Fruit fly (Drosophila melanogaster) whole organism, embryonic: ENCODE measurements around the gene Spps.

Experiments used
- Bgb ChIP-seq: fragments of 200-800 bp; sonication (Bioruptor generic); IDR thresholded peaks from 2 replicates; pipeline ENCODE4 v1.3.6; 2022; ENCODE audit warnings: missing biosample characterization, missing genetic modification characterization; ENCODE audit not compliant: partially characterized antibody
- C15 ChIP-seq: fragments of 200-800 bp; sonication (Bioruptor generic); IDR thresholded peaks from 3 replicates; pipeline ENCODE4 v1.3.6; 2022; ENCODE audit warnings: missing biosample characterization, missing genetic modification characterization
- CG11093 ChIP-seq: fragments of 200-800 bp; sonication (Bioruptor generic); IDR thresholded peaks from 3 replicates; pipeline ENCODE4 v1.3.6; 2022; ENCODE audit warnings: missing biosample characterization, missing genetic modification characterization
- CG12236 ChIP-seq: fragments of 200-800 bp; sonication (Bioruptor generic); optimal IDR thresholded peaks from 2 replicates; lab custom pipeline; 2016; ENCODE audit warnings: missing biosample characterization, missing genetic modification characterization
- CG12942 ChIP-seq: fragments of 200-800 bp; sonication (Bioruptor generic); optimal IDR thresholded peaks from 3 replicates; lab custom pipeline; 2016; ENCODE audit warnings: missing biosample characterization, missing genetic modification characterization
- CG13624 ChIP-seq: fragments of 200-800 bp; sonication (Bioruptor generic); optimal IDR thresholded peaks from 2 replicates; lab custom pipeline; 2016; ENCODE audit warnings: missing biosample characterization, missing genetic modification characterization
- CG14441 ChIP-seq: fragments of 200-800 bp; sonication (Bioruptor generic); IDR thresholded peaks from 2 replicates; pipeline ENCODE4 v1.3.6; 2022; ENCODE audit warnings: missing biosample characterization, missing genetic modification characterization
- CG15269 ChIP-seq: fragments of 200-800 bp; sonication (Bioruptor generic); optimal IDR thresholded peaks from 2 replicates; lab custom pipeline; 2018; ENCODE audit warnings: missing biosample characterization, mild to moderate bottlenecking, missing genetic modification characterization, moderate library complexity
- CG18764 ChIP-seq: fragments of 200-800 bp; sonication (Bioruptor generic); optimal IDR thresholded peaks from 3 replicates; lab custom pipeline; 2016; ENCODE audit warnings: missing biosample characterization, missing genetic modification characterization
- CG30431 ChIP-seq: fragments of 200-800 bp; sonication (Bioruptor generic); optimal IDR thresholded peaks from 2 replicates; lab custom pipeline; 2017; ENCODE audit warnings: missing biosample characterization, missing genetic modification characterization
- CG31441 ChIP-seq: fragments of 200-800 bp; sonication (Bioruptor generic); IDR thresholded peaks from 2 replicates; pipeline ENCODE4 v1.3.6; 2022; ENCODE audit warnings: missing biosample characterization, missing genetic modification characterization
- CG3281 ChIP-seq: fragments of 200-800 bp; sonication (Bioruptor generic); optimal IDR thresholded peaks from 3 replicates; lab custom pipeline; 2017; ENCODE audit warnings: missing biosample characterization, mild to moderate bottlenecking, missing genetic modification characterization
- CG33557 ChIP-seq: fragments of 200-800 bp; sonication (Bioruptor generic); optimal IDR thresholded peaks from 2 replicates; lab custom pipeline; 2019; ENCODE audit warnings: missing biosample characterization, mild to moderate bottlenecking, missing genetic modification characterization, moderate library complexity
- CG3838 ChIP-seq: fragments of 200-800 bp; sonication (Bioruptor generic); optimal IDR thresholded peaks from 3 replicates; lab custom pipeline; 2016; ENCODE audit warnings: missing biosample characterization, missing genetic modification characterization
- CG5953 ChIP-seq: fragments of 200-800 bp; sonication (Bioruptor generic); IDR thresholded peaks from 2 replicates; pipeline ENCODE4 v1.3.6; 2022; ENCODE audit warnings: missing biosample characterization, missing genetic modification characterization
- CG6813 ChIP-seq: fragments of 200-800 bp; sonication (Bioruptor generic); optimal IDR thresholded peaks from 2 replicates; lab custom pipeline; 2017; ENCODE audit warnings: missing biosample characterization, missing genetic modification characterization, mild to moderate bottlenecking, moderate library complexity, missing genetic modification reagents
- CG7372 ChIP-seq: fragments of 200-800 bp; sonication (Bioruptor generic); IDR thresholded peaks from 2 replicates; pipeline ENCODE4 v1.3.6; 2022; ENCODE audit warnings: missing biosample characterization, missing genetic modification characterization
- CG8089 ChIP-seq: fragments of 200-800 bp; sonication (Bioruptor generic); optimal IDR thresholded peaks from 3 replicates; lab custom pipeline; 2016; ENCODE audit warnings: missing biosample characterization, missing genetic modification characterization
- CG8281 ChIP-seq: fragments of 200-800 bp; sonication (Bioruptor generic); optimal IDR thresholded peaks from 2 replicates; lab custom pipeline; 2018; ENCODE audit warnings: missing biosample characterization, mild to moderate bottlenecking, missing genetic modification characterization, moderate library complexity
- CG8290 ChIP-seq, 3 experiments: fragments of 200-800 bp; sonication (Bioruptor generic); optimal IDR thresholded peaks; 2 replicates each; lab custom pipeline; 2016 to 2019; ENCODE audit warnings: missing biosample characterization in 3 of 3, missing genetic modification characterization in 3 of 3, mild to moderate bottlenecking in 2 of 3, moderate library complexity in 1 of 3
- CG9817 ChIP-seq: fragments of 200-800 bp; sonication (Bioruptor generic); optimal IDR thresholded peaks from 2 replicates; lab custom pipeline; 2018; ENCODE audit warnings: missing biosample characterization, mild to moderate bottlenecking, missing genetic modification characterization, moderate library complexity
- Dll ChIP-seq: fragments of 200-800 bp; sonication (Bioruptor generic); IDR thresholded peaks from 4 replicates; pipeline ENCODE4 v1.3.6; 2022; ENCODE audit warnings: missing biosample characterization, missing genetic modification characterization; ENCODE audit not compliant: partially characterized antibody
- Elba2 ChIP-seq: fragments of 200-800 bp; sonication (Bioruptor generic); optimal IDR thresholded peaks from 3 replicates; lab custom pipeline; 2016; ENCODE audit warnings: missing biosample characterization, missing genetic modification characterization
- Ets97D ChIP-seq: fragments of 200-800 bp; sonication (Bioruptor generic); optimal IDR thresholded peaks from 3 replicates; lab custom pipeline; 2016; ENCODE audit warnings: missing biosample characterization, missing genetic modification characterization
- Hmx ChIP-seq: fragments of 200-800 bp; sonication (Bioruptor generic); optimal IDR thresholded peaks from 2 replicates; lab custom pipeline; 2016; ENCODE audit warnings: missing biosample characterization, missing genetic modification characterization
- Hsf ChIP-seq: fragments of 200-800 bp; sonication (Bioruptor generic); optimal IDR thresholded peaks from 3 replicates; lab custom pipeline; 2016; ENCODE audit warnings: missing biosample characterization, missing genetic modification characterization
- Lpt ChIP-seq: fragments of >200 bp; optimal IDR thresholded peaks from 2 replicates; lab custom pipeline; 2018; ENCODE audit warnings: missing biosample characterization, missing genetic modification characterization
- Nf-YA ChIP-seq: fragments of 200-800 bp; sonication (Bioruptor generic); IDR thresholded peaks from 2 replicates; pipeline ENCODE4 v1.3.6; 2022; ENCODE audit warnings: missing biosample characterization, missing genetic modification characterization
- Nf-YB ChIP-seq: fragments of 200-800 bp; sonication (Bioruptor generic); optimal IDR thresholded peaks from 3 replicates; lab custom pipeline; 2019; ENCODE audit warnings: missing biosample characterization, mild to moderate bottlenecking, missing genetic modification characterization, moderate library complexity
- Spps ChIP-seq: fragments of 200-800 bp; sonication (Bioruptor generic); optimal IDR thresholded peaks from 2 replicates; lab custom pipeline; 2018; ENCODE audit warnings: missing biosample characterization, mild to moderate bottlenecking, missing genetic modification characterization
- Xrp1 ChIP-seq: fragments of 200-800 bp; sonication (Bioruptor generic); IDR thresholded peaks from 2 replicates; pipeline ENCODE4 v1.3.6; 2022; ENCODE audit warnings: missing biosample characterization, missing genetic modification characterization
- al ChIP-seq: fragments of 200-800 bp; sonication (Bioruptor generic); IDR thresholded peaks from 2 replicates; pipeline ENCODE4 v1.3.6; 2022; ENCODE audit warnings: missing biosample characterization, missing genetic modification characterization
- az2 ChIP-seq: fragments of 200-800 bp; sonication (Bioruptor generic); optimal IDR thresholded peaks from 3 replicates; lab custom pipeline; 2016; ENCODE audit warnings: missing biosample characterization, missing genetic modification characterization
- ems ChIP-seq: fragments of 200-800 bp; sonication (Bioruptor generic); optimal IDR thresholded peaks from 3 replicates; lab custom pipeline; 2016; ENCODE audit warnings: missing biosample characterization, missing genetic modification characterization
- fu2 ChIP-seq: fragments of 200-800 bp; sonication (Bioruptor generic); optimal IDR thresholded peaks from 2 replicates; lab custom pipeline; 2016; ENCODE audit warnings: missing biosample characterization, missing genetic modification characterization
- gem ChIP-seq: fragments of 200-800 bp; sonication (Bioruptor generic); optimal IDR thresholded peaks from 2 replicates; lab custom pipeline; 2019; ENCODE audit warnings: missing biosample characterization, mild to moderate bottlenecking, missing genetic modification characterization, moderate library complexity
- grn ChIP-seq: fragments of 200-800 bp; sonication (Bioruptor generic); optimal IDR thresholded peaks from 3 replicates; lab custom pipeline; 2017; ENCODE audit warnings: missing biosample characterization, missing genetic modification characterization
- hb ChIP-seq: fragments of 200-800 bp; sonication (Bioruptor generic); IDR thresholded peaks from 3 replicates; pipeline ENCODE4 v1.3.6; 2022; ENCODE audit warnings: missing biosample characterization, missing genetic modification characterization; ENCODE audit not compliant: partially characterized antibody
- hbn ChIP-seq: fragments of 200-800 bp; sonication (Bioruptor generic); IDR thresholded peaks from 2 replicates; pipeline ENCODE4 v1.3.6; 2022; ENCODE audit warnings: missing biosample characterization, missing genetic modification characterization; ENCODE audit not compliant: partially characterized antibody
- hkb ChIP-seq, 2 experiments: fragments of 200-800 bp in 1 of 2; fragments of >200 bp in 1 of 2; sonication (Bioruptor generic) in 1 of 2; IDR thresholded peaks in 1 of 2; optimal IDR thresholded peaks in 1 of 2; 2 replicates each; pipeline versions ENCODE4 v1.3.6 to Lab custom; 2017 to 2022; ENCODE audit warnings: missing biosample characterization in 1 of 2, missing genetic modification characterization in 1 of 2
- hth ChIP-seq: fragments of >200 bp; optimal IDR thresholded peaks from 2 replicates; lab custom pipeline; 2017; ENCODE audit warnings: inconsistent platforms
- jumu ChIP-seq: fragments of 200-800 bp; sonication (Bioruptor generic); optimal IDR thresholded peaks from 3 replicates; lab custom pipeline; 2016; ENCODE audit warnings: missing biosample characterization, missing genetic modification characterization
- nom ChIP-seq: fragments of 200-800 bp; sonication (Bioruptor generic); optimal IDR thresholded peaks from 2 replicates; lab custom pipeline; 2017; ENCODE audit warnings: missing biosample characterization, missing genetic modification characterization, mild to moderate bottlenecking, moderate library complexity, missing genetic modification reagents
- peb ChIP-seq: fragments of 200-800 bp; sonication (Bioruptor generic); IDR thresholded peaks from 2 replicates; pipeline ENCODE4 v1.3.6; 2022; ENCODE audit warnings: missing biosample characterization, missing genetic modification characterization
- stwl ChIP-seq: fragments of 200-800 bp; sonication (Bioruptor generic); optimal IDR thresholded peaks from 3 replicates; lab custom pipeline; 2018; ENCODE audit warnings: missing biosample characterization, mild to moderate bottlenecking, missing genetic modification characterization, moderate library complexity
- trh ChIP-seq: fragments of 200-800 bp; sonication (Bioruptor generic); optimal IDR thresholded peaks from 2 replicates; lab custom pipeline; 2016; ENCODE audit warnings: missing biosample characterization, missing genetic modification characterization
- twi ChIP-seq: fragments of 200-800 bp; optimal IDR thresholded peaks from 2 replicates; lab custom pipeline; 2019; ENCODE audit warnings: missing biosample characterization, mild to moderate bottlenecking, missing genetic modification characterization, moderate library complexity
- wek ChIP-seq: fragments of 200-800 bp; sonication (Bioruptor generic); optimal IDR thresholded peaks from 3 replicates; lab custom pipeline; 2018; ENCODE audit warnings: missing biosample characterization, mild to moderate bottlenecking, missing genetic modification characterization, moderate library complexity
- wor ChIP-seq: fragments of 200-800 bp; sonication (Bioruptor generic); IDR thresholded peaks from 2 replicates; pipeline ENCODE4 v1.3.6; 2022; ENCODE audit warnings: missing biosample characterization, missing genetic modification characterization

Gene Spps

DNA sequence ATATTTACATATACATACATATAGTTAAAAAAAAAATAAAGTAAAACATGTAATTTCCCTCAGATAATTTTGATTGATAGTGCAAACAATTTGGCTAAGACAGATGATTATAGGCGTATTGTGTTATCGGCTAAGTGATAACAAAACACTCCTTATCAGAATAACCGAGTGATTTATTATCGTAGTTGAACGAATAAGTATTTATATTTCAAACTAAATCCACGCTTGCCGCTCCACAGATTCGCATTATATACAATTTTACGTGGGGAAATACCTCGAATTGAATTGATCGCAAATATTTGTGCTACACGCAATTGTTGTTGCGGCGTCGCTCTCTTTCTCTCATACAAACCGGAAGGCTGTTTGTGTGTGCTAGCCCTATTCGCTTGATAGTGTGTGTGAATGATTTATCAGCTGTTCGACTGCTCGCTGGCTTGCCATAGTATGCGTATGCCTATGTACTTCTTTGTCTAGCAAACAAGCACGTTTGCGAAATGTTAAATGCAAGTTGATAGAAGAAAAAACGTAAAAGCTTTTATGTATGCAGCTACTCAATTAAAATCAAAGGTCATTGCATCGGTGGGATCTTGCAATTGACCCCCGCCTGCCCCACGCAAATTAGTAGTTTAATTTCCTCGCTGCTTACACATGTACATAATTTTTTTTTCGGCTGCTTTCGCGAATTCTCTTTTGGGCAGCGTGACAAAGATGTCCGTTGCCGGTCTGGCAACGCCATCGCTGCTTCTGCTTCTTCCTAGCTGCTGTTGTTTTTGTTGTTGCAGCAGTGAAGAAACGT, 6.8 kb upstream of the Spps start (continued):
- TF ChIP-seq CG12942: no peak
- no peak for TF ChIP-seq grn (GFP tag; lab: Kevin White, UChicago)
- TF ChIP-seq CG11093: no peak
- no peak for TF ChIP-seq fu2
- TF ChIP-seq CG5953: peak; percentile 34; the same call in 1 of the 2 replicates
- no peak for TF ChIP-seq CG31441 (GFP tag; lab: Robert Waterston, UW)
- no peak for TF ChIP-seq CG3281 (GFP tag; lab: Kevin White, UChicago)
- TF ChIP-seq CG14441: no peak
- TF ChIP-seq Lpt: no peak
- TF ChIP-seq CG3838: no peak
- no peak for TF ChIP-seq C15
- TF ChIP-seq Hsf (GFP tag; lab: Kevin White, UChicago): peak; percentile 5
- peak; percentile 0 for TF ChIP-seq nom
- no peak for TF ChIP-seq gem
- TF ChIP-seq twi (tag; lab: Kevin White, UChicago): no peak
- TF ChIP-seq hbn (GFP tag; lab: Robert Waterston, UW): no peak
- no peak for TF ChIP-seq trh (GFP tag; lab: Kevin White, UChicago)
- TF ChIP-seq CG33557 (GFP tag; lab: Kevin White, UChicago): no peak
- no peak for TF ChIP-seq hth (lab: Kevin White, UChicago)
- TF ChIP-seq CG8290 (GFP tag; optimal IDR thresholded peaks at IDR 0.05; lab: Kevin White, UChicago): no peak
- no peak for TF ChIP-seq CG8290 (tag; optimal IDR thresholded peaks at IDR 0.05; lab: Kevin White, UChicago)
- TF ChIP-seq jumu (GFP tag; lab: Kevin White, UChicago): peak; percentile 12
- TF ChIP-seq hkb (optimal IDR thresholded peaks at IDR 0.05; lab: Kevin White, UChicago): peak; percentile 41
- no peak for TF ChIP-seq hkb (GFP tag; IDR thresholded peaks at IDR 0.05; lab: Robert Waterston, UW)
- TF ChIP-seq Nf-YB (GFP tag; lab: Kevin White, UChicago): no peak
- TF ChIP-seq Hmx (GFP tag; lab: Kevin White, UChicago): no peak
- no peak for TF ChIP-seq CG8281
- TF ChIP-seq Dll (GFP tag; lab: Robert Waterston, UW): 0 out of 4 replicates have a peak, but pooled peaks have one; percentile 11
- no peak; the same call in none of the 2 replicates for TF ChIP-seq Xrp1 (GFP tag; lab: Robert Waterston, UW)
- TF ChIP-seq az2: no peak
- no peak for TF ChIP-seq wek
- TF ChIP-seq CG30431: no peak
- TF ChIP-seq CG18764 (GFP tag; lab: Kevin White, UChicago): no peak
- peak; percentile 19 for TF ChIP-seq stwl (tag; lab: Kevin White, UChicago)
- TF ChIP-seq Spps (tag; lab: Kevin White, UChicago): no peak
- TF ChIP-seq ems: no peak
- TF ChIP-seq CG13624: no peak
- no peak for TF ChIP-seq peb (GFP tag; lab: Robert Waterston, UW)
- TF ChIP-seq CG9817 (tag; lab: Kevin White, UChicago): peak; percentile 8
- TF ChIP-seq Ets97D (GFP tag; lab: Kevin White, UChicago): no peak
- TF ChIP-seq Bgb (GFP tag; lab: Robert Waterston, UW): no peak
- TF ChIP-seq al (GFP tag; lab: Robert Waterston, UW): no peak
- TF ChIP-seq hb (GFP tag; lab: Robert Waterston, UW): no peak
- TF ChIP-seq CG6813 (GFP tag; lab: Kevin White, UChicago): no peak
- no peak for TF ChIP-seq CG15269 (tag; lab: Kevin White, UChicago)
- no peak for TF ChIP-seq CG7372 (GFP tag; lab: Robert Waterston, UW)
- TF ChIP-seq CG8089 (GFP tag; lab: Kevin White, UChicago): no peak
- TF ChIP-seq CG12236 (GFP tag; lab: Kevin White, UChicago): no peak
- no peak for TF ChIP-seq Elba2
- TF ChIP-seq Nf-YA (GFP tag; lab: Robert Waterston, UW): no peak
- no peak for TF ChIP-seq wor
